Worm (Caenorhabditis elegans) whole organism, mixed stage, embryonic: ENCODE data around the gene rabx-5.

Source experiments
- lsy-2 ChIP-seq: fragments of 150-350 bp; optimal IDR thresholded peaks from 2 replicates; lab custom pipeline; 2014; ENCODE audit warnings: missing biosample characterization, missing genetic modification characterization
- nhr-237 ChIP-seq: fragments of 150-350 bp; optimal IDR thresholded peaks from 2 replicates; lab custom pipeline; 2014; ENCODE audit warnings: missing biosample characterization, missing genetic modification characterization

DNA sequence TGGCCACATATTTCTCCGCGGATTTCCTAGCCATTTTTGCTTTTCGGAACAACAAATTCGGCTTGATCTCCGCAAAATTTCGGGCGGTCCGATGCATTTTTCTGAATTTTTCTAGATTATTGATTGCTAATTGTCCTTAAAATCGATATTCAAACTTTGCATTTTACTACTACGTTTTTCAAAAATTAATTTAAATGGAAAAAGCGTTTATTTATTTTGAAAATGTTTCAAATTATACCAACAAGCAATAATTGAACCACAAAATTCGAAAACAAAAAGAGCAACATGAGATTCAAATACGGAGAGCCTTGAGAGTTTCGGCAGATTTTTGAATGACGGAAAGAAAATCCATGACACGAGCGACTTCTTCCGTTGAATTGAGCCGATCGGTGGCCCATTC lies 10.1 kb upstream of the rabx-5 start, which contains the start of gene Y45F3A.9:
- TF ChIP-seq lsy-2 (no peak), nhr-237 (no peak)
